Fruit fly (Drosophila melanogaster): Measurements from ENCODE around the gene twin.

Gene twin

dm6 chr3R:24203426-24203825 is 18.3 kb downstream of the twin start:
- TF ChIP-seq CG34367 (tag; optimal IDR thresholded peaks at IDR 0.05): peak; percentile 61
- TF ChIP-seq CG32121 (GFP tag; IDR thresholded peaks at IDR 0.05): peak; percentile 84
- 0 out of 2 replicates have a peak, but pooled peaks have one; percentile 18 for TF ChIP-seq rn (GFP tag; IDR thresholded peaks at IDR 0.05)
- TF ChIP-seq gl (tag; optimal IDR thresholded peaks at IDR 0.05): peak; percentile 37
- TF ChIP-seq CG8159 (tag; optimal IDR thresholded peaks at IDR 0.05): peak; percentile 81
- peak; percentile 84 for TF ChIP-seq CG8301 (tag; optimal IDR thresholded peaks at IDR 0.05)
- TF ChIP-seq CG9948 (tag; optimal IDR thresholded peaks at IDR 0.05): peak; percentile 78
- TF ChIP-seq CG13204 (GFP tag; optimal IDR thresholded peaks at IDR 0.05): peak; percentile 10
- peak; percentile 46 for TF ChIP-seq EcR (GFP tag; optimal IDR thresholded peaks at IDR 0.05)
- TF ChIP-seq Pif1B (GFP tag; optimal IDR thresholded peaks at IDR 0.05): peak; percentile 84
- peak; percentile 87 for TF ChIP-seq CG14655 (GFP tag; optimal IDR thresholded peaks at IDR 0.05)
- TF ChIP-seq CG17806 (tag; optimal IDR thresholded peaks at IDR 0.05): peak; percentile 73
- peak; percentile 82 for TF ChIP-seq CG15710 (tag; optimal IDR thresholded peaks at IDR 0.05)
- TF ChIP-seq CG12605 (GFP tag; IDR thresholded peaks at IDR 0.05): peak; percentile 44
- peak; percentile 83 for TF ChIP-seq Pif1A (GFP tag; optimal IDR thresholded peaks at IDR 0.05)
- TF ChIP-seq CG10348 (GFP tag; IDR thresholded peaks at IDR 0.05): peak; percentile 13; the same call in 1 of the 2 replicates
- peak; percentile 88 for TF ChIP-seq fd96Ca (GFP tag; IDR thresholded peaks at IDR 0.05)
- TF ChIP-seq D1 (tag; optimal IDR thresholded peaks at IDR 0.05): no peak
- peak; percentile 83 for TF ChIP-seq CG4496 (GFP tag; IDR thresholded peaks at IDR 0.05)
- peak; percentile 80 for TF ChIP-seq Snoo (tag; optimal IDR thresholded peaks at IDR 0.05)
- TF ChIP-seq Ets98B (GFP tag; IDR thresholded peaks at IDR 0.05): peak; percentile 76

- no peak for TF ChIP-seq CG15710 (tag; optimal IDR thresholded peaks at IDR 0.05)
- no peak for TF ChIP-seq D1 (tag; optimal IDR thresholded peaks at IDR 0.05)
- TF ChIP-seq CG13204 (GFP tag; optimal IDR thresholded peaks at IDR 0.05): no peak
- no peak for TF ChIP-seq CG8159 (tag; optimal IDR thresholded peaks at IDR 0.05)
- no peak for TF ChIP-seq Pif1B (GFP tag; optimal IDR thresholded peaks at IDR 0.05)
- TF ChIP-seq Pif1A (GFP tag; optimal IDR thresholded peaks at IDR 0.05): no peak
- no peak for TF ChIP-seq EcR (GFP tag; optimal IDR thresholded peaks at IDR 0.05)
- no peak for TF ChIP-seq CG9948 (tag; optimal IDR thresholded peaks at IDR 0.05)
- TF ChIP-seq CG17806 (tag; optimal IDR thresholded peaks at IDR 0.05): no peak
- no peak for TF ChIP-seq CG4496 (GFP tag; IDR thresholded peaks at IDR 0.05)
- no peak for TF ChIP-seq fd96Ca (GFP tag; IDR thresholded peaks at IDR 0.05)
- no peak for TF ChIP-seq CG34367 (tag; optimal IDR thresholded peaks at IDR 0.05)
- TF ChIP-seq CG10348 (GFP tag; IDR thresholded peaks at IDR 0.05): no peak
- no peak for TF ChIP-seq CG14655 (GFP tag; optimal IDR thresholded peaks at IDR 0.05)
- TF ChIP-seq Snoo (tag; optimal IDR thresholded peaks at IDR 0.05): no peak
- no peak for TF ChIP-seq rn (GFP tag; IDR thresholded peaks at IDR 0.05)
- no peak for TF ChIP-seq CG8301 (tag; optimal IDR thresholded peaks at IDR 0.05)
- no peak for TF ChIP-seq CG12605 (GFP tag; IDR thresholded peaks at IDR 0.05)
- TF ChIP-seq Ets98B (GFP tag; IDR thresholded peaks at IDR 0.05): no peak
These were observed 19.0 kb downstream of the twin start for dm6 chr3R:24202723-24203122.

dm6 chr3R:24193373-24193879 is 28.3 kb downstream of the twin start, which contains the start of the genes SMC6 and CG6204:
Gene SMC6, minus strand, starts transcription at chr3R:24193423.
Gene CG6204, plus strand, starts transcription at chr3R:24193832.
- TF ChIP-seq rn (GFP tag; IDR thresholded peaks at IDR 0.05) (peak; percentile 83), Pif1A (GFP tag; optimal IDR thresholded peaks at IDR 0.05) (no peak), Snoo (tag; optimal IDR thresholded peaks at IDR 0.05) (peak; percentile 94), CG10348 (GFP tag; IDR thresholded peaks at IDR 0.05) (peak; percentile 90), gl (tag; optimal IDR thresholded peaks at IDR 0.05) (peak; percentile 90), CG13204 (GFP tag; optimal IDR thresholded peaks at IDR 0.05) (no peak), CG34367 (tag; optimal IDR thresholded peaks at IDR 0.05) (peak; percentile 94), CG8301 (tag; optimal IDR thresholded peaks at IDR 0.05) (peak; percentile 95), CG32121 (GFP tag; IDR thresholded peaks at IDR 0.05) (peak; percentile 94), fd96Ca (GFP tag; IDR thresholded peaks at IDR 0.05) (peak; percentile 54; the same call in 2 of the 3 replicates), CG8159 (tag; optimal IDR thresholded peaks at IDR 0.05) (peak; percentile 97), D1 (tag; optimal IDR thresholded peaks at IDR 0.05) (no peak), Pif1B (GFP tag; optimal IDR thresholded peaks at IDR 0.05) (peak; percentile 88), CG9948 (tag; optimal IDR thresholded peaks at IDR 0.05) (peak; percentile 97), CG14655 (GFP tag; optimal IDR thresholded peaks at IDR 0.05) (no peak), CG4496 (GFP tag; IDR thresholded peaks at IDR 0.05) (peak; percentile 97), CG15710 (tag; optimal IDR thresholded peaks at IDR 0.05) (peak; percentile 96), CG17806 (tag; optimal IDR thresholded peaks at IDR 0.05) (peak; percentile 96), EcR (GFP tag; optimal IDR thresholded peaks at IDR 0.05) (no peak), Ets98B (GFP tag; IDR thresholded peaks at IDR 0.05) (peak; percentile 93), CG12605 (GFP tag; IDR thresholded peaks at IDR 0.05) (peak; percentile 90)

- peak; percentile 81 for TF ChIP-seq Ets98B (GFP tag; IDR thresholded peaks at IDR 0.05)
- no peak for TF ChIP-seq EcR (GFP tag; optimal IDR thresholded peaks at IDR 0.05)
- TF ChIP-seq CG32121 (GFP tag; IDR thresholded peaks at IDR 0.05): peak; percentile 77
- TF ChIP-seq CG9948 (tag; optimal IDR thresholded peaks at IDR 0.05): no peak
- peak; percentile 33 for TF ChIP-seq Pif1B (GFP tag; optimal IDR thresholded peaks at IDR 0.05)
- TF ChIP-seq fd96Ca (GFP tag; IDR thresholded peaks at IDR 0.05): peak; percentile 91
- no peak for TF ChIP-seq Pif1A (GFP tag; optimal IDR thresholded peaks at IDR 0.05)
- peak; percentile 57 for TF ChIP-seq CG15710 (tag; optimal IDR thresholded peaks at IDR 0.05)
- TF ChIP-seq CG17806 (tag; optimal IDR thresholded peaks at IDR 0.05): peak; percentile 18
- TF ChIP-seq D1 (tag; optimal IDR thresholded peaks at IDR 0.05): no peak
- no peak for TF ChIP-seq gl (tag; optimal IDR thresholded peaks at IDR 0.05)
- no peak for TF ChIP-seq CG13204 (GFP tag; optimal IDR thresholded peaks at IDR 0.05)
- no peak for TF ChIP-seq Snoo (tag; optimal IDR thresholded peaks at IDR 0.05)
- TF ChIP-seq CG10348 (GFP tag; IDR thresholded peaks at IDR 0.05): no peak
- peak; percentile 26 for TF ChIP-seq CG34367 (tag; optimal IDR thresholded peaks at IDR 0.05)
- peak; percentile 61; the same call in 2 of the 3 replicates for TF ChIP-seq CG4496 (GFP tag; IDR thresholded peaks at IDR 0.05)
- TF ChIP-seq CG8301 (tag; optimal IDR thresholded peaks at IDR 0.05): peak; percentile 38
- no peak for TF ChIP-seq CG14655 (GFP tag; optimal IDR thresholded peaks at IDR 0.05)
- TF ChIP-seq rn (GFP tag; IDR thresholded peaks at IDR 0.05): no peak
- TF ChIP-seq CG12605 (GFP tag; IDR thresholded peaks at IDR 0.05): no peak
- TF ChIP-seq CG8159 (tag; optimal IDR thresholded peaks at IDR 0.05): no peak
These were observed 33.1 kb downstream of the twin start, which contains the start of gene CG5515 for dm6 chr3R:24188619-24189018. Gene CG5515, minus strand, starts transcription at chr3R:24188896.

- no peak for TF ChIP-seq rn (GFP tag; IDR thresholded peaks at IDR 0.05)
- TF ChIP-seq CG8301 (tag; optimal IDR thresholded peaks at IDR 0.05): no peak
- TF ChIP-seq EcR (GFP tag; optimal IDR thresholded peaks at IDR 0.05): no peak
- no peak for TF ChIP-seq CG10348 (GFP tag; IDR thresholded peaks at IDR 0.05)
- no peak for TF ChIP-seq fd96Ca (GFP tag; IDR thresholded peaks at IDR 0.05)
- TF ChIP-seq Pif1A (GFP tag; optimal IDR thresholded peaks at IDR 0.05): no peak
- TF ChIP-seq CG14655 (GFP tag; optimal IDR thresholded peaks at IDR 0.05): no peak
- no peak for TF ChIP-seq CG12605 (GFP tag; IDR thresholded peaks at IDR 0.05)
- TF ChIP-seq CG4496 (GFP tag; IDR thresholded peaks at IDR 0.05): no peak
- TF ChIP-seq CG9948 (tag; optimal IDR thresholded peaks at IDR 0.05): no peak
These were observed 35.6 kb downstream of the twin start, which contains the start of gene mora for dm6 chr3R:24186188-24186587. Gene mora, plus strand, starts transcription at chr3R:24186359.
